Fruit fly (Drosophila melanogaster) whole organism, embryonic: ENCODE data around the gene CG32639.

Source experiments
- Abd-B ChIP-seq: fragments of 200-800 bp; sonication (Bioruptor generic); optimal IDR thresholded peaks from 2 replicates; lab custom pipeline; 2018; ENCODE audit warnings: missing biosample characterization, mild to moderate bottlenecking, missing genetic modification characterization, moderate library complexity
- Atf6 ChIP-seq: fragments of 200-800 bp; sonication (Bioruptor generic); IDR thresholded peaks from 2 replicates; pipeline ENCODE4 v1.3.6; 2022; ENCODE audit warnings: missing biosample characterization, missing genetic modification characterization
- BEAF-32 ChIP-seq: fragments of 200-800 bp; sonication (Bioruptor generic); optimal IDR thresholded peaks from 3 replicates; lab custom pipeline; 2017; ENCODE audit warnings: missing biosample characterization, missing genetic modification characterization, mild to moderate bottlenecking, moderate library complexity, missing genetic modification reagents
- CG10366 ChIP-seq: fragments of 200-800 bp; sonication (Bioruptor generic); IDR thresholded peaks from 2 replicates; pipeline ENCODE4 v1.3.6; 2022; ENCODE audit warnings: missing biosample characterization, missing genetic modification characterization
- CG10565 ChIP-seq: fragments of 200-800 bp; sonication (Bioruptor generic); optimal IDR thresholded peaks from 3 replicates; lab custom pipeline; 2016; ENCODE audit warnings: missing biosample characterization, mild to moderate bottlenecking, missing genetic modification characterization
- CG12236 ChIP-seq: fragments of 200-800 bp; sonication (Bioruptor generic); optimal IDR thresholded peaks from 2 replicates; lab custom pipeline; 2016; ENCODE audit warnings: missing biosample characterization, missing genetic modification characterization
- CG13775 ChIP-seq: fragments of 200-800 bp; sonication (Bioruptor generic); optimal IDR thresholded peaks from 3 replicates; lab custom pipeline; 2017; ENCODE audit warnings: missing biosample characterization, mild to moderate bottlenecking, missing genetic modification characterization
- CG14441 ChIP-seq: fragments of 200-800 bp; sonication (Bioruptor generic); IDR thresholded peaks from 2 replicates; pipeline ENCODE4 v1.3.6; 2022; ENCODE audit warnings: missing biosample characterization, missing genetic modification characterization
- CG14965 ChIP-seq: fragments of 200-800 bp; sonication (Bioruptor generic); optimal IDR thresholded peaks from 2 replicates; lab custom pipeline; 2016; ENCODE audit warnings: missing biosample characterization, missing genetic modification characterization, borderline replicate concordance
- CG1602 ChIP-seq: fragments of 200-800 bp; sonication (Bioruptor generic); optimal IDR thresholded peaks from 3 replicates; lab custom pipeline; 2016; ENCODE audit warnings: missing biosample characterization, missing genetic modification characterization
- CG17802 ChIP-seq: fragments of 200-800 bp; sonication (Bioruptor generic); optimal IDR thresholded peaks from 2 replicates; lab custom pipeline; 2018; ENCODE audit warnings: missing biosample characterization, mild to moderate bottlenecking, missing genetic modification characterization, moderate library complexity
- CG18619 ChIP-seq: fragments of 200-800 bp; sonication (Bioruptor generic); optimal IDR thresholded peaks from 3 replicates; lab custom pipeline; 2017; ENCODE audit warnings: missing biosample characterization, mild to moderate bottlenecking, missing genetic modification characterization
- CG2678 ChIP-seq: fragments of 200-800 bp; sonication (Bioruptor generic); optimal IDR thresholded peaks from 3 replicates; lab custom pipeline; 2019; ENCODE audit warnings: missing biosample characterization, mild to moderate bottlenecking, missing genetic modification characterization, moderate library complexity
- CG2889 ChIP-seq: fragments of 200-800 bp; sonication (Bioruptor generic); IDR thresholded peaks from 3 replicates; pipeline ENCODE4 v1.3.6; 2022; ENCODE audit warnings: missing biosample characterization, missing genetic modification characterization
- CG3065 ChIP-seq: fragments of 200-800 bp; sonication (Bioruptor generic); optimal IDR thresholded peaks from 2 replicates; lab custom pipeline; 2016; ENCODE audit warnings: missing biosample characterization, missing genetic modification characterization
- CG32772 ChIP-seq: fragments of 200-800 bp; sonication (Bioruptor generic); IDR thresholded peaks from 2 replicates; pipeline ENCODE4 v1.3.6; 2022; ENCODE audit warnings: missing biosample characterization, missing genetic modification characterization
- CG34422 ChIP-seq: fragments of 200-800 bp; sonication (Bioruptor generic); IDR thresholded peaks from 3 replicates; pipeline ENCODE4 v1.3.6; 2022; ENCODE audit warnings: missing biosample characterization, missing genetic modification characterization
- CG6654 ChIP-seq: fragments of 200-800 bp; sonication (Bioruptor generic); optimal IDR thresholded peaks from 2 replicates; lab custom pipeline; 2017; ENCODE audit warnings: missing biosample characterization, mild to moderate bottlenecking, missing genetic modification characterization
- CG7271 ChIP-seq: fragments of 200-800 bp; sonication (Bioruptor generic); optimal IDR thresholded peaks from 2 replicates; lab custom pipeline; 2018; ENCODE audit warnings: missing biosample characterization, mild to moderate bottlenecking, missing genetic modification characterization, moderate library complexity
- CG8290 ChIP-seq, 3 experiments: fragments of 200-800 bp; sonication (Bioruptor generic); optimal IDR thresholded peaks; 2 replicates each; lab custom pipeline; 2016 to 2019; ENCODE audit warnings: missing biosample characterization in 3 of 3, missing genetic modification characterization in 3 of 3, mild to moderate bottlenecking in 2 of 3, moderate library complexity in 1 of 3
- CG9797 ChIP-seq: fragments of 200-800 bp; sonication (Bioruptor generic); optimal IDR thresholded peaks from 3 replicates; lab custom pipeline; 2018; ENCODE audit warnings: missing biosample characterization, mild to moderate bottlenecking, missing genetic modification characterization
- Dbx ChIP-seq: fragments of 200-800 bp; sonication (Bioruptor generic); IDR thresholded peaks from 3 replicates; pipeline ENCODE4 v1.3.6; 2022; ENCODE audit warnings: missing biosample characterization, missing genetic modification characterization
- Drgx ChIP-seq: fragments of 200-800 bp; sonication (Bioruptor generic); IDR thresholded peaks from 2 replicates; pipeline ENCODE4 v1.3.6; 2022; ENCODE audit warnings: missing biosample characterization, missing genetic modification characterization
- E2f1 ChIP-seq: fragments of 200-800 bp; sonication (Bioruptor generic); IDR thresholded peaks from 2 replicates; pipeline ENCODE4 v1.3.6; 2022; ENCODE audit warnings: missing biosample characterization, missing genetic modification characterization
- Hr39 ChIP-seq: fragments of >200 bp; optimal IDR thresholded peaks from 2 replicates; lab custom pipeline; 2017
- Hsf ChIP-seq: fragments of 200-800 bp; sonication (Bioruptor generic); optimal IDR thresholded peaks from 3 replicates; lab custom pipeline; 2016; ENCODE audit warnings: missing biosample characterization, missing genetic modification characterization
- NFAT ChIP-seq: fragments of 200-800 bp; sonication (Bioruptor generic); IDR thresholded peaks from 2 replicates; pipeline ENCODE4 v1.3.6; 2022; ENCODE audit warnings: missing biosample characterization, missing genetic modification characterization
- Pdp1 ChIP-seq, 2 experiments: fragments of 200-800 bp; sonication (Bioruptor generic); optimal IDR thresholded peaks; 3 replicates each; lab custom pipeline; 2016; ENCODE audit warnings: missing biosample characterization in 2 of 2, missing genetic modification characterization in 2 of 2, mild to moderate bottlenecking in 1 of 2, moderate library complexity in 1 of 2
- ab ChIP-seq: fragments of 200-800 bp; sonication (Bioruptor generic); optimal IDR thresholded peaks from 2 replicates; lab custom pipeline; 2016; ENCODE audit warnings: missing biosample characterization, missing genetic modification characterization
- abd-A ChIP-seq: fragments of 200-800 bp; sonication (Bioruptor generic); optimal IDR thresholded peaks from 3 replicates; lab custom pipeline; 2019; ENCODE audit warnings: missing biosample characterization, mild to moderate bottlenecking, missing genetic modification characterization, moderate library complexity
- aop ChIP-seq: fragments of 200-800 bp; sonication (Bioruptor generic); IDR thresholded peaks from 2 replicates; pipeline ENCODE4 v1.3.6; 2022; ENCODE audit warnings: missing biosample characterization, missing genetic modification characterization
- ara ChIP-seq: fragments of 200-800 bp; sonication (Bioruptor generic); IDR thresholded peaks from 2 replicates; pipeline ENCODE4 v1.3.6; 2022; ENCODE audit warnings: missing biosample characterization, missing genetic modification characterization
- br ChIP-seq: fragments of >200 bp; optimal IDR thresholded peaks from 2 replicates; lab custom pipeline; 2017
- crc ChIP-seq: fragments of 200-800 bp; sonication (Bioruptor generic); optimal IDR thresholded peaks from 2 replicates; lab custom pipeline; 2016; ENCODE audit warnings: missing biosample characterization, missing genetic modification characterization
- crol ChIP-seq: fragments of 200-800 bp; sonication (Bioruptor generic); IDR thresholded peaks from 2 replicates; pipeline ENCODE4 v1.3.6; 2022; ENCODE audit warnings: missing biosample characterization, missing genetic modification characterization
- eve ChIP-seq, 2 experiments: fragments of >200 bp; optimal IDR thresholded peaks; 2 replicates each; lab custom pipeline; 2017; ENCODE audit warnings: missing biosample characterization in 2 of 2, missing genetic modification characterization in 2 of 2
- eyg ChIP-seq: fragments of 200-800 bp; sonication (Bioruptor generic); optimal IDR thresholded peaks from 3 replicates; lab custom pipeline; 2016; ENCODE audit warnings: missing biosample characterization, missing genetic modification characterization
- hb ChIP-seq: fragments of 200-800 bp; sonication (Bioruptor generic); IDR thresholded peaks from 3 replicates; pipeline ENCODE4 v1.3.6; 2022; ENCODE audit warnings: missing biosample characterization, missing genetic modification characterization; ENCODE audit not compliant: partially characterized antibody
- inv ChIP-seq: fragments of 200-800 bp; sonication (Bioruptor generic); IDR thresholded peaks from 2 replicates; pipeline ENCODE4 v1.3.6; 2022; ENCODE audit warnings: missing biosample characterization, missing genetic modification characterization; ENCODE audit not compliant: partially characterized antibody
- kay ChIP-seq: fragments of 200-800 bp; sonication (Bioruptor generic); optimal IDR thresholded peaks from 2 replicates; lab custom pipeline; 2016; ENCODE audit warnings: missing biosample characterization, missing genetic modification characterization
- mirr ChIP-seq: fragments of 200-800 bp; sonication (Bioruptor generic); optimal IDR thresholded peaks from 3 replicates; lab custom pipeline; 2018; ENCODE audit warnings: missing biosample characterization, mild to moderate bottlenecking, missing genetic modification characterization
- nom ChIP-seq: fragments of 200-800 bp; sonication (Bioruptor generic); optimal IDR thresholded peaks from 2 replicates; lab custom pipeline; 2017; ENCODE audit warnings: missing biosample characterization, missing genetic modification characterization, mild to moderate bottlenecking, moderate library complexity, missing genetic modification reagents
- pita ChIP-seq: fragments of 200-800 bp; sonication (Bioruptor generic); optimal IDR thresholded peaks from 2 replicates; lab custom pipeline; 2017; ENCODE audit warnings: missing biosample characterization, mild to moderate bottlenecking, missing genetic modification characterization
- row ChIP-seq: fragments of 200-800 bp; sonication (Bioruptor generic); IDR thresholded peaks from 3 replicates; pipeline ENCODE4 v1.3.6; 2022; ENCODE audit warnings: missing biosample characterization, missing genetic modification characterization
- sens-2 ChIP-seq: fragments of 200-800 bp; sonication (Bioruptor generic); IDR thresholded peaks from 2 replicates; pipeline ENCODE4 v1.3.6; 2022; ENCODE audit warnings: missing biosample characterization, missing genetic modification characterization
- sim ChIP-seq: fragments of 200-800 bp; sonication (Bioruptor generic); IDR thresholded peaks from 2 replicates; pipeline ENCODE4 v1.3.6; 2022; ENCODE audit warnings: missing biosample characterization, missing genetic modification characterization
- sisA ChIP-seq: fragments of 200-800 bp; sonication (Bioruptor generic); IDR thresholded peaks from 2 replicates; pipeline ENCODE4 v1.3.6; 2022; ENCODE audit warnings: missing biosample characterization, missing genetic modification characterization
- slbo ChIP-seq: fragments of 200-800 bp; sonication (Bioruptor generic); IDR thresholded peaks from 2 replicates; pipeline ENCODE4 v1.3.6; 2022; ENCODE audit warnings: missing biosample characterization, missing genetic modification characterization
- ssp ChIP-seq: fragments of 200-800 bp; sonication (Bioruptor generic); IDR thresholded peaks from 2 replicates; pipeline ENCODE4 v1.3.6; 2022; ENCODE audit warnings: missing biosample characterization, missing genetic modification characterization

The CG32639 gene

dm6 chrX:13238294-13238917, 2.0 kb upstream of the CG32639 start (continued):
- TF ChIP-seq CG34422, result 0 out of 3 replicates have a peak, but pooled peaks have one; percentile 18
- TF ChIP-seq CG7271 (tag; lab: Kevin White, UChicago), result no peak
- TF ChIP-seq CG14441, result no peak
- no peak for TF ChIP-seq CG6654 (GFP tag; lab: Kevin White, UChicago)
- no peak for TF ChIP-seq ssp (GFP tag; lab: Robert Waterston, UW)
- TF ChIP-seq Hr39 (lab: Kevin White, UChicago), result peak; percentile 60
- TF ChIP-seq Hsf (GFP tag; lab: Kevin White, UChicago), result no peak
- no peak for TF ChIP-seq sens-2
- TF ChIP-seq BEAF-32 (GFP tag; lab: Kevin White, UChicago), result no peak
- TF ChIP-seq eve (GFP tag; optimal IDR thresholded peaks at IDR 0.05; lab: Kevin White, UChicago), result peak in 1 of 2 experiments; percentile 30
- TF ChIP-seq CG14965 (GFP tag; lab: Kevin White, UChicago), result no peak
- TF ChIP-seq CG2678, result peak; percentile 14
- TF ChIP-seq sim, result no peak
- no peak for TF ChIP-seq NFAT (GFP tag; lab: Robert Waterston, UW)
- TF ChIP-seq br, result no peak
- no peak for TF ChIP-seq CG9797
- TF ChIP-seq sisA, result no peak
- no peak for TF ChIP-seq kay (GFP tag; lab: Kevin White, UChicago)
- TF ChIP-seq CG12236 (GFP tag; lab: Kevin White, UChicago), result no peak
- no peak for TF ChIP-seq CG18619 (GFP tag; lab: Kevin White, UChicago)
- no peak for TF ChIP-seq inv (GFP tag; lab: Robert Waterston, UW)
- no peak for TF ChIP-seq CG32772 (GFP tag; lab: Robert Waterston, UW)

dm6 chrX:13234738-13235470, 1.5 kb downstream of the CG32639 start:
- TF ChIP-seq CG13775 (GFP tag; lab: Kevin White, UChicago) (no peak), Dbx (GFP tag; lab: Robert Waterston, UW) (0 out of 3 replicates have a peak, but pooled peaks have one; percentile 12), row (peak; percentile 29), br (no peak), CG10366 (GFP tag; lab: Robert Waterston, UW) (peak; percentile 38; the same call in 1 of the 2 replicates), Pdp1 (GFP tag; optimal IDR thresholded peaks at IDR 0.05; lab: Kevin White, UChicago) (peak in 1 of 2 experiments; percentile 87), Drgx (GFP tag; lab: Robert Waterston, UW) (peak; percentile 56), CG17802 (tag; lab: Kevin White, UChicago) (no peak), pita (GFP tag; lab: Kevin White, UChicago) (no peak), eyg (no peak), CG10565 (GFP tag; lab: Kevin White, UChicago) (no peak), Abd-B (GFP tag; lab: Kevin White, UChicago) (no peak), CG8290 (GFP tag; optimal IDR thresholded peaks at IDR 0.05; lab: Kevin White, UChicago) (no peak), CG8290 (tag; optimal IDR thresholded peaks at IDR 0.05; lab: Kevin White, UChicago) (peak in 1 of 2 experiments; percentile 14), Atf6 (GFP tag; lab: Robert Waterston, UW) (no peak), hb (GFP tag; lab: Robert Waterston, UW) (no peak), NFAT (GFP tag; lab: Robert Waterston, UW) (peak; percentile 25; the same call in 1 of the 2 replicates), slbo (GFP tag; lab: Robert Waterston, UW) (peak; percentile 58), eve (GFP tag; optimal IDR thresholded peaks at IDR 0.05; lab: Kevin White, UChicago) (no peak), CG2889 (GFP tag; lab: Robert Waterston, UW) (0 out of 3 replicates have a peak, but pooled peaks have one; percentile 22), aop (GFP tag; lab: Robert Waterston, UW) (no peak), CG1602 (no peak), abd-A (tag; lab: Kevin White, UChicago) (peak; percentile 72), crol (GFP tag; lab: Robert Waterston, UW) (peak; percentile 91), nom (GFP tag; lab: Kevin White, UChicago) (peak; percentile 12), ab (no peak), E2f1 (GFP tag; lab: Robert Waterston, UW) (0 out of 2 replicates have a peak, but pooled peaks have one; percentile 6), ara (GFP tag; lab: Robert Waterston, UW) (0 out of 2 replicates have a peak, but pooled peaks have one; percentile 7), crc (no peak), CG3065 (GFP tag; lab: Kevin White, UChicago) (no peak), mirr (GFP tag; lab: Kevin White, UChicago) (no peak)
